Fruit fly (Drosophila melanogaster): ENCODE measurements around the gene Zip99C.

dm6 chr3R:29859763-29860162 is 8.9 kb downstream of the Zip99C start:
- TF ChIP-seq Smox (GFP tag; optimal IDR thresholded peaks at IDR 0.05), result no peak
- TF ChIP-seq CG1621 (tag; optimal IDR thresholded peaks at IDR 0.05), result no peak
- TF ChIP-seq CG32006 (GFP tag; optimal IDR thresholded peaks at IDR 0.05), result no peak

All from whole organism, prepupa.